Fruit fly (Drosophila melanogaster) whole organism, larva: ENCODE results near the gene Or33a.

Source experiments
- noc ChIP-seq: fragments of 200-800 bp; sonication (Bioruptor generic); optimal IDR thresholded peaks from 3 replicates; lab custom pipeline; 2019; ENCODE audit warnings: missing biosample characterization, mild to moderate bottlenecking, missing genetic modification characterization, moderate library complexity

Gene Or33a

dm6 chr2L:11960909-11961308 is 26.6 kb downstream of the Or33a start:
- no peak for TF ChIP-seq noc (tag; lab: Kevin White, UChicago)

dm6 chr2L:11963422-11964322 is 29.4 kb downstream of the Or33a start:
- TF ChIP-seq noc (tag; lab: Kevin White, UChicago), result no peak

dm6 chr2L:11965610-11966594 is 31.6 kb downstream of the Or33a start:
- no peak for TF ChIP-seq noc (tag; lab: Kevin White, UChicago)

- no peak for TF ChIP-seq noc (tag; lab: Kevin White, UChicago)
Measured at dm6 chr2L:11968581-11969272, 34.4 kb downstream of the Or33a start.

dm6 chr2L:11969424-11969823 is 35.1 kb downstream of the Or33a start:
- no peak for TF ChIP-seq noc (tag; lab: Kevin White, UChicago)

- no peak for TF ChIP-seq noc (tag; lab: Kevin White, UChicago)
Measured at dm6 chr2L:11970343-11970742, 36.0 kb downstream of the Or33a start.

- TF ChIP-seq noc (tag; lab: Kevin White, UChicago), result peak; percentile 63
Measured at dm6 chr2L:11970853-11971397, 36.6 kb downstream of the Or33a start.

dm6 chr2L:11973145-11973738 is 38.9 kb downstream of the Or33a start:
- TF ChIP-seq noc (tag; lab: Kevin White, UChicago), result no peak

- TF ChIP-seq noc (tag; lab: Kevin White, UChicago), result no peak
Measured at dm6 chr2L:11976955-11977354, 42.6 kb downstream of the Or33a start.

dm6 chr2L:11977721-11978120 is 43.4 kb downstream of the Or33a start:
- TF ChIP-seq noc (tag; lab: Kevin White, UChicago), result no peak

dm6 chr2L:11980075-11980474 is 45.8 kb downstream of the Or33a start:
- TF ChIP-seq noc (tag; lab: Kevin White, UChicago), result no peak

- TF ChIP-seq noc (tag; lab: Kevin White, UChicago), result no peak
Measured at dm6 chr2L:11981210-11981609, 46.9 kb downstream of the Or33a start, which contains the start of gene CG16965. Gene CG16965, plus strand, starts transcription at chr2L:11981591.
